Fruit fly (Drosophila melanogaster): Measurements from ENCODE around the gene CG42354.

CG42354 gene

dm6 chrX:16104738-16105426 lies at the start of gene CG42354, which contains the start of gene CG42353:
Gene CG42354, minus strand, starts transcription at chrX:16104946.
Gene CG42353, minus strand, starts transcription at chrX:16104946.
- TF ChIP-seq hb (GFP tag; IDR thresholded peaks at IDR 0.05; ENCODE audit: partially characterized antibody) (no peak), gsb (GFP tag; IDR thresholded peaks at IDR 0.05) (peak; percentile 90), nmo (GFP tag; optimal IDR thresholded peaks at IDR 0.05) (peak; percentile 96), shn (GFP tag; optimal IDR thresholded peaks at IDR 0.05) (peak; percentile 96), CG32532 (GFP tag; IDR thresholded peaks at IDR 0.05) (peak; percentile 94), H15 (GFP tag; IDR thresholded peaks at IDR 0.05) (peak; percentile 92), CG7745 (tag; optimal IDR thresholded peaks at IDR 0.05) (peak; percentile 47), CG12769 (tag; optimal IDR thresholded peaks at IDR 0.05) (peak; percentile 96), lilli (GFP tag; optimal IDR thresholded peaks at IDR 0.05) (peak; percentile 91), Nf-YC (tag; optimal IDR thresholded peaks at IDR 0.05) (peak; percentile 86), sima (GFP tag; optimal IDR thresholded peaks at IDR 0.05) (peak; percentile 36), CG1529 (GFP tag; optimal IDR thresholded peaks at IDR 0.05) (peak; percentile 94), CG7271 (tag; optimal IDR thresholded peaks at IDR 0.05) (peak; percentile 80), CG1233 (GFP tag; optimal IDR thresholded peaks at IDR 0.05) (peak; percentile 93), stwl (tag; optimal IDR thresholded peaks at IDR 0.05) (peak; percentile 71), Usf (GFP tag; optimal IDR thresholded peaks at IDR 0.05) (peak; percentile 94), chif (GFP tag; optimal IDR thresholded peaks at IDR 0.05) (peak; percentile 94 to 97), D19B (GFP tag; optimal IDR thresholded peaks at IDR 0.05) (peak; percentile 87), Bgb (GFP tag; IDR thresholded peaks at IDR 0.05; ENCODE audit: partially characterized antibody) (peak; percentile 63; the same call in 1 of the 2 replicates), tgo (GFP tag; IDR thresholded peaks at IDR 0.05) (peak; percentile 94), trem (tag; optimal IDR thresholded peaks at IDR 0.05) (peak; percentile 96), nerfin-1 (tag; optimal IDR thresholded peaks at IDR 0.05) (peak; percentile 93), CG13624 (GFP tag; optimal IDR thresholded peaks at IDR 0.05) (peak; percentile 89), usp (GFP tag; optimal IDR thresholded peaks at IDR 0.05) (no peak), CG3847 (GFP tag; IDR thresholded peaks at IDR 0.05) (peak; percentile 91), cas (GFP tag; IDR thresholded peaks at IDR 0.05) (peak; percentile 79), Doc3 (GFP tag; IDR thresholded peaks at IDR 0.05; ENCODE audit: partially characterized antibody) (no peak), H2.0 (GFP tag; IDR thresholded peaks at IDR 0.05) (peak; percentile 90), CG8089 (GFP tag; optimal IDR thresholded peaks at IDR 0.05) (peak; percentile 90), NK7.1 (GFP tag; optimal IDR thresholded peaks at IDR 0.05) (peak; percentile 65), CG9727 (GFP tag; optimal IDR thresholded peaks at IDR 0.05) (peak; percentile 97), sna (GFP tag; IDR thresholded peaks at IDR 0.05; ENCODE audit: partially characterized antibody) (no peak), gsb-n (tag; optimal IDR thresholded peaks at IDR 0.05) (peak; percentile 97), Lpt (GFP tag; optimal IDR thresholded peaks at IDR 0.05) (no peak), sd (tag; optimal IDR thresholded peaks at IDR 0.05) (peak; percentile 81), Spps (tag; optimal IDR thresholded peaks at IDR 0.05) (peak; percentile 96), klu (GFP tag; IDR thresholded peaks at IDR 0.05) (peak; percentile 90), CG16813 (GFP tag; IDR thresholded peaks at IDR 0.05; ENCODE audit: partially characterized antibody) (no peak), CG5953 (GFP tag; IDR thresholded peaks at IDR 0.05) (peak; percentile 86), CG2199 (GFP tag; IDR thresholded peaks at IDR 0.05) (peak; percentile 84; the same call in 2 of the 3 replicates), NfI (GFP tag; optimal IDR thresholded peaks at IDR 0.05) (peak; percentile 97), CG3163 (GFP tag; optimal IDR thresholded peaks at IDR 0.05) (peak; percentile 90), MTF-1 (GFP tag; optimal IDR thresholded peaks at IDR 0.05; ENCODE audit: borderline replicate concordance) (peak; percentile 87), CG8290 (GFP tag; optimal IDR thresholded peaks at IDR 0.05) (peak; percentile 81), CG8290 (tag; optimal IDR thresholded peaks at IDR 0.05) (peak; percentile 78 to 88), CG14860 (GFP tag; IDR thresholded peaks at IDR 0.05; ENCODE audit: partially characterized antibody) (no peak), z (GFP tag; IDR thresholded peaks at IDR 0.05) (no peak; the same call in 2 of the 3 replicates), CG3838 (GFP tag; optimal IDR thresholded peaks at IDR 0.05) (peak; percentile 89), scrt (GFP tag; optimal IDR thresholded peaks at IDR 0.05) (peak; percentile 90), CG6765 (GFP tag; optimal IDR thresholded peaks at IDR 0.05) (peak; percentile 92)
